Fruit fly (Drosophila melanogaster) whole organism, embryonic: ENCODE data around the gene Scox.

Experiments
- Atf-2 ChIP-seq: fragments of 200-800 bp; sonication (Bioruptor generic); optimal IDR thresholded peaks from 2 replicates; lab custom pipeline; 2016; ENCODE audit warnings: missing biosample characterization, missing genetic modification characterization
- Blimp-1 ChIP-seq: fragments of 200-800 bp; sonication (Bioruptor generic); optimal IDR thresholded peaks from 3 replicates; lab custom pipeline; 2018; ENCODE audit warnings: missing biosample characterization, missing genetic modification characterization, mild to moderate bottlenecking, moderate library complexity, missing genetic modification reagents
- CG10431 ChIP-seq: fragments of 200-800 bp; sonication (Bioruptor generic); optimal IDR thresholded peaks from 3 replicates; lab custom pipeline; 2018; ENCODE audit warnings: missing biosample characterization, mild to moderate bottlenecking, missing genetic modification characterization
- CG10979 ChIP-seq: fragments of 200-800 bp; sonication (Bioruptor generic); optimal IDR thresholded peaks from 2 replicates; lab custom pipeline; 2018; ENCODE audit warnings: missing biosample characterization, mild to moderate bottlenecking, missing genetic modification characterization, moderate library complexity
- CG11723 ChIP-seq: fragments of 200-800 bp; sonication (Bioruptor generic); optimal IDR thresholded peaks from 2 replicates; lab custom pipeline; 2017; ENCODE audit warnings: missing biosample characterization, mild to moderate bottlenecking, missing genetic modification characterization
- CG12942 ChIP-seq: fragments of 200-800 bp; sonication (Bioruptor generic); optimal IDR thresholded peaks from 3 replicates; lab custom pipeline; 2016; ENCODE audit warnings: missing biosample characterization, missing genetic modification characterization
- CG13123 ChIP-seq: fragments of 200-800 bp; sonication (Bioruptor generic); optimal IDR thresholded peaks from 2 replicates; lab custom pipeline; 2016; ENCODE audit warnings: missing biosample characterization, missing genetic modification characterization
- CG13424 ChIP-seq: fragments of 200-800 bp; sonication (Bioruptor generic); optimal IDR thresholded peaks from 2 replicates; lab custom pipeline; 2019; ENCODE audit warnings: missing biosample characterization, mild to moderate bottlenecking, missing genetic modification characterization, moderate library complexity
- CG14050 ChIP-seq: fragments of 200-800 bp; sonication (Bioruptor generic); IDR thresholded peaks from 3 replicates; pipeline ENCODE4 v1.3.6; 2022; ENCODE audit warnings: missing biosample characterization, missing genetic modification characterization
- CG15073 ChIP-seq: fragments of 200-800 bp; sonication (Bioruptor generic); optimal IDR thresholded peaks from 2 replicates; lab custom pipeline; 2016; ENCODE audit warnings: missing biosample characterization, missing genetic modification characterization
- CG15269 ChIP-seq: fragments of 200-800 bp; sonication (Bioruptor generic); optimal IDR thresholded peaks from 2 replicates; lab custom pipeline; 2018; ENCODE audit warnings: missing biosample characterization, mild to moderate bottlenecking, missing genetic modification characterization, moderate library complexity
- CG17328 ChIP-seq: fragments of 200-800 bp; sonication (Bioruptor generic); IDR thresholded peaks from 2 replicates; pipeline ENCODE4 v1.3.6; 2022; ENCODE audit warnings: missing biosample characterization, missing genetic modification characterization
- CG17802 ChIP-seq: fragments of 200-800 bp; sonication (Bioruptor generic); optimal IDR thresholded peaks from 2 replicates; lab custom pipeline; 2018; ENCODE audit warnings: missing biosample characterization, mild to moderate bottlenecking, missing genetic modification characterization, moderate library complexity
- CG2889 ChIP-seq: fragments of 200-800 bp; sonication (Bioruptor generic); IDR thresholded peaks from 3 replicates; pipeline ENCODE4 v1.3.6; 2022; ENCODE audit warnings: missing biosample characterization, missing genetic modification characterization
- CG30403 ChIP-seq: fragments of 200-800 bp; sonication (Bioruptor generic); optimal IDR thresholded peaks from 3 replicates; lab custom pipeline; 2016; ENCODE audit warnings: missing biosample characterization, missing genetic modification characterization
- CG30431 ChIP-seq: fragments of 200-800 bp; sonication (Bioruptor generic); optimal IDR thresholded peaks from 2 replicates; lab custom pipeline; 2017; ENCODE audit warnings: missing biosample characterization, missing genetic modification characterization
- CG31365 ChIP-seq: fragments of 200-800 bp; sonication (Bioruptor generic); optimal IDR thresholded peaks from 2 replicates; lab custom pipeline; 2018; ENCODE audit warnings: missing biosample characterization, mild to moderate bottlenecking, missing genetic modification characterization
- CG43689 ChIP-seq: fragments of 200-800 bp; sonication (Bioruptor generic); IDR thresholded peaks from 2 replicates; pipeline ENCODE4 v1.3.6; 2022; ENCODE audit warnings: missing biosample characterization, missing genetic modification characterization
- CG4730 ChIP-seq: fragments of 200-800 bp; sonication (Bioruptor generic); IDR thresholded peaks from 2 replicates; pipeline ENCODE4 v1.3.6; 2022; ENCODE audit warnings: missing biosample characterization, missing genetic modification characterization
- CG7963 ChIP-seq: fragments of 200-800 bp; sonication (Bioruptor generic); IDR thresholded peaks from 3 replicates; pipeline ENCODE4 v1.3.6; 2022; ENCODE audit warnings: missing biosample characterization, missing genetic modification characterization; ENCODE audit not compliant: partially characterized antibody
- Dip3 ChIP-seq: fragments of 200-800 bp; sonication (Bioruptor generic); optimal IDR thresholded peaks from 3 replicates; lab custom pipeline; 2016; ENCODE audit warnings: missing biosample characterization, missing genetic modification characterization
- Dll ChIP-seq: fragments of 200-800 bp; sonication (Bioruptor generic); IDR thresholded peaks from 4 replicates; pipeline ENCODE4 v1.3.6; 2022; ENCODE audit warnings: missing biosample characterization, missing genetic modification characterization; ENCODE audit not compliant: partially characterized antibody
- E2f2 ChIP-seq: fragments of 200-800 bp; sonication (Bioruptor generic); IDR thresholded peaks from 2 replicates; pipeline ENCODE4 v1.3.6; 2022; ENCODE audit warnings: missing biosample characterization, missing genetic modification characterization
- H15 ChIP-seq: fragments of 200-800 bp; sonication (Bioruptor generic); IDR thresholded peaks from 3 replicates; pipeline ENCODE4 v1.3.6; 2022; ENCODE audit warnings: missing biosample characterization, missing genetic modification characterization
- H2.0 ChIP-seq: fragments of 200-800 bp; sonication (Bioruptor generic); IDR thresholded peaks from 2 replicates; pipeline ENCODE4 v1.3.6; 2022; ENCODE audit warnings: missing biosample characterization, missing genetic modification characterization
- HmgD ChIP-seq: fragments of 200-800 bp; sonication (Bioruptor generic); optimal IDR thresholded peaks from 3 replicates; lab custom pipeline; 2016; ENCODE audit warnings: missing biosample characterization, missing genetic modification characterization
- Jarid2 ChIP-seq: fragments of 200-800 bp; sonication (Bioruptor generic); optimal IDR thresholded peaks from 3 replicates; lab custom pipeline; 2017; ENCODE audit warnings: mild to moderate bottlenecking, missing biosample characterization, missing genetic modification reagents, missing genetic modification characterization
- MBD-R2 ChIP-seq: fragments of 200-800 bp; sonication (Bioruptor generic); IDR thresholded peaks from 2 replicates; pipeline ENCODE4 v1.3.6; 2022; ENCODE audit warnings: missing biosample characterization, missing genetic modification characterization
- MESR4 ChIP-seq: fragments of 200-800 bp; sonication (Bioruptor generic); optimal IDR thresholded peaks from 2 replicates; lab custom pipeline; 2018; ENCODE audit warnings: missing biosample characterization, mild to moderate bottlenecking, missing genetic modification characterization, moderate library complexity
- Meics ChIP-seq: fragments of 200-800 bp; sonication (Bioruptor generic); optimal IDR thresholded peaks from 2 replicates; lab custom pipeline; 2017; ENCODE audit warnings: missing biosample characterization, mild to moderate bottlenecking, missing genetic modification characterization
- Mrtf ChIP-seq: fragments of 200-800 bp; sonication (Bioruptor generic); IDR thresholded peaks from 3 replicates; pipeline ENCODE4 v1.3.6; 2022; ENCODE audit warnings: missing biosample characterization, missing genetic modification characterization
- Myb ChIP-seq: fragments of 200-800 bp; sonication (Bioruptor generic); optimal IDR thresholded peaks from 2 replicates; lab custom pipeline; 2016; ENCODE audit warnings: missing biosample characterization, missing genetic modification characterization
- Neu2 ChIP-seq: fragments of 200-800 bp; sonication (Bioruptor generic); optimal IDR thresholded peaks from 3 replicates; lab custom pipeline; 2016; ENCODE audit warnings: missing biosample characterization, missing genetic modification characterization, borderline replicate concordance
- PHDP ChIP-seq: fragments of 200-800 bp; sonication (Bioruptor generic); optimal IDR thresholded peaks from 3 replicates; lab custom pipeline; 2018; ENCODE audit warnings: missing biosample characterization, mild to moderate bottlenecking, missing genetic modification characterization, moderate library complexity
- Side ChIP-seq: fragments of 200-800 bp; sonication (Bioruptor generic); optimal IDR thresholded peaks from 2 replicates; lab custom pipeline; 2016; ENCODE audit warnings: missing biosample characterization, missing genetic modification characterization
- Sry-δ ChIP-seq: fragments of 200-800 bp; sonication (Bioruptor generic); optimal IDR thresholded peaks from 2 replicates; lab custom pipeline; 2016; ENCODE audit warnings: missing biosample characterization, missing genetic modification characterization
- Taf1 ChIP-seq: fragments of 200-800 bp; sonication (Bioruptor generic); IDR thresholded peaks from 2 replicates; pipeline ENCODE4 v1.3.6; 2022; ENCODE audit warnings: missing biosample characterization, missing genetic modification characterization
- ara ChIP-seq: fragments of 200-800 bp; sonication (Bioruptor generic); IDR thresholded peaks from 2 replicates; pipeline ENCODE4 v1.3.6; 2022; ENCODE audit warnings: missing biosample characterization, missing genetic modification characterization
- br ChIP-seq: fragments of >200 bp; optimal IDR thresholded peaks from 2 replicates; lab custom pipeline; 2017
- cwo ChIP-seq: fragments of 200-800 bp; sonication (Bioruptor generic); optimal IDR thresholded peaks from 3 replicates; lab custom pipeline; 2017; ENCODE audit warnings: missing biosample characterization, missing genetic modification characterization, mild to moderate bottlenecking, moderate library complexity, missing genetic modification reagents
- ewg ChIP-seq: fragments of 200-800 bp; sonication (Bioruptor generic); optimal IDR thresholded peaks from 3 replicates; lab custom pipeline; 2017; ENCODE audit warnings: mild to moderate bottlenecking, missing biosample characterization, missing genetic modification reagents, missing genetic modification characterization
- fd3F ChIP-seq: fragments of 200-800 bp; sonication (Bioruptor generic); optimal IDR thresholded peaks from 2 replicates; lab custom pipeline; 2018; ENCODE audit warnings: missing biosample characterization, mild to moderate bottlenecking, missing genetic modification characterization, moderate library complexity
- h ChIP-seq: fragments of >200 bp; optimal IDR thresholded peaks from 2 replicates; lab custom pipeline; 2017
- ham ChIP-seq: fragments of 200-800 bp; sonication (Bioruptor generic); IDR thresholded peaks from 2 replicates; pipeline ENCODE4 v1.3.6; 2022; ENCODE audit warnings: missing biosample characterization, missing genetic modification characterization
- lola ChIP-seq, 3 experiments: fragments of >200 bp in 2 of 3; fragments of 200-800 bp in 1 of 3; sonication (Bioruptor generic) in 1 of 3; optimal IDR thresholded peaks; 2 replicates each; lab custom pipeline; 2017 to 2019; ENCODE audit warnings: missing biosample characterization in 3 of 3, missing genetic modification characterization in 3 of 3, mild to moderate bottlenecking in 1 of 3, moderate library complexity in 1 of 3
- odd ChIP-seq: fragments of 200-800 bp; sonication (Bioruptor generic); optimal IDR thresholded peaks from 2 replicates; lab custom pipeline; 2017; ENCODE audit warnings: missing biosample characterization, mild to moderate bottlenecking, missing genetic modification characterization
- psq ChIP-seq: fragments of 200-800 bp; sonication (Bioruptor generic); optimal IDR thresholded peaks from 2 replicates; lab custom pipeline; 2017; ENCODE audit warnings: missing biosample characterization, missing genetic modification characterization
- pum ChIP-seq: fragments of 200-800 bp; sonication (Bioruptor generic); optimal IDR thresholded peaks from 2 replicates; lab custom pipeline; 2016; ENCODE audit warnings: missing biosample characterization, missing genetic modification characterization
- ssp ChIP-seq: fragments of 200-800 bp; sonication (Bioruptor generic); IDR thresholded peaks from 2 replicates; pipeline ENCODE4 v1.3.6; 2022; ENCODE audit warnings: missing biosample characterization, missing genetic modification characterization
- unc-4 ChIP-seq: fragments of 200-800 bp; sonication (Bioruptor generic); IDR thresholded peaks from 2 replicates; pipeline ENCODE4 v1.3.6; 2022; ENCODE audit warnings: missing biosample characterization, missing genetic modification characterization; ENCODE audit not compliant: partially characterized antibody
- zf30C ChIP-seq: fragments of 200-800 bp; sonication (Bioruptor generic); optimal IDR thresholded peaks from 3 replicates; lab custom pipeline; 2018; ENCODE audit warnings: missing biosample characterization, mild to moderate bottlenecking, missing genetic modification characterization

Gene Scox

DNA sequence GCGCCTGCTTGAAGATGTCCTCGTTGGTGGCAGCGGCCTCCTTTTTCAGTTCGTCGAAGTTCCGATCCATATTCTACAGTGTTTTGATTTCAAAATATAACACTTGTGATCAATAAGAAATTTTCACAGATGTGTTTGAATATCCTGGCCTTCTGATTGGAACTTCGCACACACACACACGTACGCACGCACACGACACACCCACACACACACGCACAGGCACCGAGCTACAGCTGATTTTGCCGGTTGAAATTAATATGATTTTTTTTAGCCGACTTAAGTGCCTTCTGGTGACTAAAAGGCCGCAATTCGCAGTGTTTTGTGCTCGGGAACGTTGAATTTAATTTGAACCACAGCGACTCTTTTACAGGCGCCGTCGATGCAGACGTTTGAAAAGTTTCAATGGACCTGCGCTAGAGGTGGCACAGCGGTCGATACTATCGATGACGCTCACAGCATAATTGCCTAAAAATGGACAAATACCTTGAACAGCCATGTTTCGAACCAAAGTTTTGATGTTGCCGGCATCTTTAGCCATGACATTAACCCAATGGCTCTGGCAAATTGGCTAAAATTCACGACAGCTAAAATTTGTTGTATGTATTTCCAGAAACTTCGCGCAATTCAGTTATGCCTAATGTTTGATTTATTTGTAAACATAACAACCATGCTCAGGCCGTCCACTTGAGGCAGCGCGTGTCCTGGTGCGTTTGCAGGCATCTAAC lies 40.7 kb upstream of the Scox start, which contains the start of gene Rtnl1 (continued):
- peak; percentile 88 for TF ChIP-seq HmgD (GFP tag; lab: Kevin White, UChicago)
- TF ChIP-seq CG10979 (tag; lab: Kevin White, UChicago): peak; percentile 17
- TF ChIP-seq Myb: peak; percentile 87
- no peak for TF ChIP-seq PHDP (tag; lab: Kevin White, UChicago)
- peak; percentile 100 for TF ChIP-seq ewg
- TF ChIP-seq CG43689 (GFP tag; lab: Robert Waterston, UW): no peak
- no peak for TF ChIP-seq ssp (GFP tag; lab: Robert Waterston, UW)
- peak; percentile 88; the same call in 2 of the 3 replicates for TF ChIP-seq CG7963 (GFP tag; lab: Robert Waterston, UW)
- TF ChIP-seq Taf1 (GFP tag; lab: Robert Waterston, UW): no peak
- no peak for TF ChIP-seq CG12942 (GFP tag; lab: Kevin White, UChicago)
- no peak for TF ChIP-seq ham (GFP tag; lab: Robert Waterston, UW)
- TF ChIP-seq CG30403 (GFP tag; lab: Kevin White, UChicago): peak; percentile 35
- peak; percentile 28 for TF ChIP-seq CG13424
- TF ChIP-seq zf30C: no peak
- no peak for TF ChIP-seq lola (GFP tag; optimal IDR thresholded peaks at IDR 0.05; lab: Kevin White, UChicago)
- TF ChIP-seq Neu2: no peak
- no peak for TF ChIP-seq CG15073
- TF ChIP-seq CG13123: no peak
- no peak for TF ChIP-seq ara
- peak; percentile 93 for TF ChIP-seq E2f2 (GFP tag; lab: Robert Waterston, UW)
- peak; percentile 19 for TF ChIP-seq pum
- TF ChIP-seq CG10431: no peak
- TF ChIP-seq fd3F (GFP tag; lab: Kevin White, UChicago): no peak
- TF ChIP-seq Mrtf (GFP tag; lab: Robert Waterston, UW): no peak
- TF ChIP-seq CG15269 (tag; lab: Kevin White, UChicago): no peak
- no peak for TF ChIP-seq Blimp-1 (GFP tag; lab: Kevin White, UChicago)
- TF ChIP-seq odd (GFP tag; lab: Kevin White, UChicago): no peak
- peak; percentile 11 for TF ChIP-seq Dip3
- peak; percentile 94 for TF ChIP-seq unc-4 (GFP tag; lab: Robert Waterston, UW)
- TF ChIP-seq Side (GFP tag; lab: Kevin White, UChicago): peak; percentile 3
- TF ChIP-seq CG17802 (tag; lab: Kevin White, UChicago): no peak
- TF ChIP-seq br (lab: Kevin White, UChicago): no peak
- TF ChIP-seq h (lab: Kevin White, UChicago): no peak
- peak; percentile 77 for TF ChIP-seq MESR4
- TF ChIP-seq Atf-2 (GFP tag; lab: Kevin White, UChicago): peak; percentile 9
- TF ChIP-seq CG14050: no peak
- TF ChIP-seq CG30431 (GFP tag; lab: Kevin White, UChicago): no peak
- TF ChIP-seq MBD-R2 (GFP tag; lab: Robert Waterston, UW): peak; percentile 80
- peak; percentile 100 for TF ChIP-seq Sry-δ
- TF ChIP-seq CG17328 (GFP tag; lab: Robert Waterston, UW): no peak
- TF ChIP-seq cwo (GFP tag; lab: Kevin White, UChicago): no peak
- no peak for TF ChIP-seq H15 (GFP tag; lab: Robert Waterston, UW)
- TF ChIP-seq CG2889: no peak
- no peak for TF ChIP-seq H2.0 (GFP tag; lab: Robert Waterston, UW)
- no peak for TF ChIP-seq CG11723 (GFP tag; lab: Kevin White, UChicago)
- peak; percentile 42 for TF ChIP-seq Jarid2 (GFP tag; lab: Kevin White, UChicago)
- no peak for TF ChIP-seq CG4730
- peak; percentile 91 for TF ChIP-seq Dll (GFP tag; lab: Robert Waterston, UW)
- no peak for TF ChIP-seq psq (GFP tag; lab: Kevin White, UChicago)
- peak; percentile 47 for TF ChIP-seq CG31365
- TF ChIP-seq Meics (GFP tag; lab: Kevin White, UChicago): no peak
